Worm (Caenorhabditis elegans): Measurements from ENCODE around the gene C16B8.2.

The C16B8.2 gene

DNA sequence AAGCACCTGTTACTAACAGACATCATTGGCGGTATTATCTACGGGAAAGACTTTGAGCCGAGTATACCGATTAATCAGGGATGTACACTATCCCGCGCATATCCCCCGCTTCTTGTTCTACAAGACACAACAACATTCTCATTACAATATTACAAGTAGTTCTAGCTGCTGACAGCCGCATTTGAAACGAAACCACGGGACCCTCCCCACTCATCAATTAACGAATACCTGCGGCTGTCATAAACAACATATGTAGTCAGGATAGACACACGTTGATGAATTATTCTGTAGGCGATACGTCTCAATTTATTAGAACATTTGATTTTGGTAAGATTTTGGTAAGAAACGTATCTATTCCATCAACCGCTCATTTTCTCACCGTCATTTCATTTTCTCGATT is 10.5 kb upstream of the C16B8.2 start:
- TF ChIP-seq sea-1 (GFP tag; conservative IDR thresholded peaks at IDR 0.05) (no peak), ceh-13 (GFP tag; optimal IDR thresholded peaks at IDR 0.05) (no peak)

DNA sequence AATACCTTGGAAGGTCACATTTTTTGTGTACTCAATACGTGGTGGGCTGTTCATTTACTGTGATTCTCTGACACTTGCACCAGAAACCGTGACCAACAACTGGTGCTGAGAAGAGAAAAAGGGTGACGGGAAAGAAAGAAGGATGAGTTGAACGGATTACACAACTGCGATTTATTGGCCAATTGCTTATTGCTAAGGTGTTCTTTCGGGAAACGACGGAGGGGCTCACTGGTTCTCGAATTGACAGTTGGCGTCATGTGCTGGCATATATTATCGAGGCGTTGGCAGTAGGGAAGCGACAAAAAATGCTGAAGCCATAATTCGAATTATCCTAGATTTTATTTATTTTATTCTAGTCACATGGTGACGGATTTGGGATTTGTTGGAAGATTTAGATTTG is 7.9 kb upstream of the C16B8.2 start:
- TF ChIP-seq hmg-4 (GFP tag; optimal IDR thresholded peaks at IDR 0.05) = no peak
- no peak for TF ChIP-seq ceh-13 (GFP tag; optimal IDR thresholded peaks at IDR 0.05)
- no peak for TF ChIP-seq B0310.2 (tag; optimal IDR thresholded peaks at IDR 0.05)
- no peak for TF ChIP-seq ama-1 (optimal IDR thresholded peaks at IDR 0.05)
- TF ChIP-seq scrt-1 (GFP tag; IDR thresholded peaks at IDR 0.05) = no peak
- no peak for TF ChIP-seq F13C5.2 (tag; optimal IDR thresholded peaks at IDR 0.05)
- no peak for TF ChIP-seq tra-4 (tag; optimal IDR thresholded peaks at IDR 0.05)

ce11 chrX:3973534-3973933 is 7.3 kb upstream of the C16B8.2 start, which contains the start of gene C16B8.4:
Gene C16B8.4 (minus strand): TSS chrX:3973634.
- TF ChIP-seq hmbx-1 (tag; optimal IDR thresholded peaks at IDR 0.05) (no peak), tbx-11 (GFP tag; IDR thresholded peaks at IDR 0.05) (no peak), ets-7 (tag; optimal IDR thresholded peaks at IDR 0.05) (no peak), ama-1 (optimal IDR thresholded peaks at IDR 0.05) (no peak), F13C5.2 (tag; optimal IDR thresholded peaks at IDR 0.05) (no peak), hnd-1 (tag; optimal IDR thresholded peaks at IDR 0.05) (no peak), ceh-13 (GFP tag; optimal IDR thresholded peaks at IDR 0.05) (no peak), ceh-36 (tag; optimal IDR thresholded peaks at IDR 0.05) (no peak), tbx-37 (GFP tag; conservative IDR thresholded peaks at IDR 0.05) (no peak), hmg-4 (GFP tag; optimal IDR thresholded peaks at IDR 0.05) (no peak)

ce11 chrX:3970786-3971185 is 4.6 kb upstream of the C16B8.2 start:
- no peak for TF ChIP-seq tra-4 (tag; optimal IDR thresholded peaks at IDR 0.05)
- no peak for TF ChIP-seq flt-1 (GFP tag; IDR thresholded peaks at IDR 0.05)
- no peak for TF ChIP-seq ama-1 (optimal IDR thresholded peaks at IDR 0.05)
- TF ChIP-seq pes-1 (GFP tag; IDR thresholded peaks at IDR 0.05) = no peak
- no peak for TF ChIP-seq hmbx-1 (tag; optimal IDR thresholded peaks at IDR 0.05)
- TF ChIP-seq ets-7 (tag; optimal IDR thresholded peaks at IDR 0.05) = no peak
- TF ChIP-seq B0310.2 (tag; optimal IDR thresholded peaks at IDR 0.05) = no peak
- no peak for TF ChIP-seq sea-1 (GFP tag; conservative IDR thresholded peaks at IDR 0.05)
- TF ChIP-seq ceh-13 (GFP tag; optimal IDR thresholded peaks at IDR 0.05) = no peak
- no peak for TF ChIP-seq tbx-37 (GFP tag; conservative IDR thresholded peaks at IDR 0.05)
- no peak for TF ChIP-seq F13C5.2 (tag; optimal IDR thresholded peaks at IDR 0.05)
- no peak for TF ChIP-seq tbx-11 (GFP tag; IDR thresholded peaks at IDR 0.05)
- no peak for TF ChIP-seq hnd-1 (tag; optimal IDR thresholded peaks at IDR 0.05)
- TF ChIP-seq hmg-4 (GFP tag; optimal IDR thresholded peaks at IDR 0.05) = no peak
- no peak for TF ChIP-seq aly-1 (tag; optimal IDR thresholded peaks at IDR 0.05)

DNA sequence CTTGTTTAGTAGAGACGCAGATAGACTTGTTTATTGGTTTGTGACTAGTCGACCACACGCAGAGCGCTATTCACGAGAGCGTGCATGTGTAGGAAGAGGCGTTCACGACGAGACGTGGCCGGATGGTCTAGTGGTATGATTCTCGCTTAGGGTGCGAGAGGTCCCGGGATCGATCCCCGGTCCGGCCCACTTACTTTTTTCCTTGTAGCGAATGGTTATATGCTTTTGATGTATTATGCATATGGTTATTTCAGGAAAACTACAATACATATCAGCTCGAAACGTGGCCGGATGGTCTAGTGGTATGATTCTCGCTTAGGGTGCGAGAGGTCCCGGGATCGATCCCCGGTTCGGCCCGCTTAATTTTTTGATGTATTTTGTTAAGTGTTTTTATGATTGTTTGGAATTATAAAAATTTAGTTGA is 3.8 kb upstream of the C16B8.2 start:
- TF ChIP-seq F13C5.2 (tag; optimal IDR thresholded peaks at IDR 0.05) (peak; percentile 95), tbx-37 (GFP tag; conservative IDR thresholded peaks at IDR 0.05) (peak; percentile 89), hmg-4 (GFP tag; optimal IDR thresholded peaks at IDR 0.05) (peak; percentile 97), tbx-11 (GFP tag; IDR thresholded peaks at IDR 0.05) (peak; percentile 96), tra-4 (tag; optimal IDR thresholded peaks at IDR 0.05) (peak; percentile 71), ceh-13 (GFP tag; optimal IDR thresholded peaks at IDR 0.05) (peak; percentile 69), B0310.2 (tag; optimal IDR thresholded peaks at IDR 0.05) (peak; percentile 83), ama-1 (optimal IDR thresholded peaks at IDR 0.05) (peak; percentile 72), pes-1 (GFP tag; IDR thresholded peaks at IDR 0.05) (peak; percentile 96), hmbx-1 (tag; optimal IDR thresholded peaks at IDR 0.05) (peak; percentile 77), sea-1 (GFP tag; conservative IDR thresholded peaks at IDR 0.05) (peak; percentile 94), ceh-36 (tag; optimal IDR thresholded peaks at IDR 0.05) (peak; percentile 90), ets-7 (tag; optimal IDR thresholded peaks at IDR 0.05) (peak; percentile 85), aly-1 (tag; optimal IDR thresholded peaks at IDR 0.05) (peak; percentile 92), scrt-1 (GFP tag; IDR thresholded peaks at IDR 0.05) (peak; percentile 90), flt-1 (GFP tag; IDR thresholded peaks at IDR 0.05) (peak; percentile 96), hnd-1 (tag; optimal IDR thresholded peaks at IDR 0.05) (peak; percentile 80)

ce11 chrX:3969353-3969752 is 3.1 kb upstream of the C16B8.2 start:
- TF ChIP-seq tbx-11 (GFP tag; IDR thresholded peaks at IDR 0.05) (peak; percentile 80), ama-1 (optimal IDR thresholded peaks at IDR 0.05) (no peak), ets-7 (tag; optimal IDR thresholded peaks at IDR 0.05) (no peak), B0310.2 (tag; optimal IDR thresholded peaks at IDR 0.05) (no peak), tbx-37 (GFP tag; conservative IDR thresholded peaks at IDR 0.05) (peak; percentile 84), sea-1 (GFP tag; conservative IDR thresholded peaks at IDR 0.05) (peak; percentile 80), ceh-36 (tag; optimal IDR thresholded peaks at IDR 0.05) (peak; percentile 56), flt-1 (GFP tag; IDR thresholded peaks at IDR 0.05) (peak; percentile 81), scrt-1 (GFP tag; IDR thresholded peaks at IDR 0.05) (peak; percentile 84), ceh-13 (GFP tag; optimal IDR thresholded peaks at IDR 0.05) (peak; percentile 31), pes-1 (GFP tag; IDR thresholded peaks at IDR 0.05) (peak; percentile 87)

DNA sequence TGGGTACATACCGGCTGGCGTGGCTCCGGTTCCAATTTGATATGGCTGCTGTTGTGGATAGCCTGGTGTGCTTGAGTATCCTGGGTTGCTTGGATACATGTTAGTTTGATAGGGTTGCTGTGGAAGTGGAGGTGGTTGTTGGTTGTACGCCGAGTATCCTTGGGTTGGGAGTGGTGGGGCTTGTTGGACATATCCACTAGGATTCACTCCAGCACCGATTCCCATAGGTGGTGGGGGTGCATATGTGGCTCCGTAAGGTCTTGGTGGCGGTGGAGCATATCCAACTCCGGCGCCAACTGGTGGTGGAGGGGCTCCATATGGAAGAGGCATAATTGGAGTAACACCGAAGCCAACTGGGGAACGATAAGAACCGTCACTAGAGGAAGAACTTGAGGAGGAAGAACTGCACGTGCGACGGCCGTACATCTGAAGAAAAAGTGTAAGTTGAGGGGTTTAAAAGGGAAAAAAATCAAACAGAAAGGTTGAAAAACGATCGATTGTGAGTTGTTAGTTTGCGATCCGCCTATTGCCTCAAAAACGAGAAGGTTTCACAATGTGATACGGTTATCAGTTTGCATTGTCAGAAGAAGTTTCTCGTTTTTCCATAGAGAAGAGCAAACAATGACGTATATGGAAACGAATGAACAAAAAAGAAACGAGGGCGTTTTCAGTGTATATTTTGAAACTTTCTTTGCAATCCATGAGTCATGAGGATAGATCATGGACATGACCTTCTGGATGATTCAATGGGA is 2.2 kb upstream of the C16B8.2 start, which contains the start of gene C16B8.3:
Gene C16B8.3, minus strand, starts transcription at position 426 of the 752 bp plus-strand sequence.
- TF ChIP-seq hnd-1 (tag; optimal IDR thresholded peaks at IDR 0.05) = no peak
- TF ChIP-seq tra-4 (tag; optimal IDR thresholded peaks at IDR 0.05) = no peak
- no peak for TF ChIP-seq hmg-4 (GFP tag; optimal IDR thresholded peaks at IDR 0.05)
- TF ChIP-seq scrt-1 (GFP tag; IDR thresholded peaks at IDR 0.05) = no peak
- TF ChIP-seq ceh-36 (tag; optimal IDR thresholded peaks at IDR 0.05) = no peak
- no peak for TF ChIP-seq sea-1 (GFP tag; conservative IDR thresholded peaks at IDR 0.05)
- no peak for TF ChIP-seq F13C5.2 (tag; optimal IDR thresholded peaks at IDR 0.05)
- no peak for TF ChIP-seq tbx-37 (GFP tag; conservative IDR thresholded peaks at IDR 0.05)
- no peak for TF ChIP-seq flt-1 (GFP tag; IDR thresholded peaks at IDR 0.05)
- no peak for TF ChIP-seq hmbx-1 (tag; optimal IDR thresholded peaks at IDR 0.05)
- no peak for TF ChIP-seq pes-1 (GFP tag; IDR thresholded peaks at IDR 0.05)
- TF ChIP-seq aly-1 (tag; optimal IDR thresholded peaks at IDR 0.05) = no peak

Data from whole organism, early embryonic.